Worm (Caenorhabditis elegans): Measurements from ENCODE around the gene unc-34.

The unc-34 gene

ce11 chrV:982281-982756 lies at the start of gene unc-34, which contains the start of gene Y50D4C.12:
Gene unc-34, plus strand, starts transcription at chrV:982706.
Gene Y50D4C.12, plus strand, starts transcription at chrV:982581.
- TF ChIP-seq tra-4 (tag; optimal IDR thresholded peaks at IDR 0.05) (no peak), scrt-1 (GFP tag; IDR thresholded peaks at IDR 0.05) (no peak)

- TF ChIP-seq hmbx-1 (tag; optimal IDR thresholded peaks at IDR 0.05) = no peak
- no peak for TF ChIP-seq tbx-37 (GFP tag; conservative IDR thresholded peaks at IDR 0.05)
- TF ChIP-seq F13C5.2 (tag; optimal IDR thresholded peaks at IDR 0.05) = no peak
- no peak for TF ChIP-seq sea-1 (GFP tag; conservative IDR thresholded peaks at IDR 0.05)
- TF ChIP-seq ets-7 (tag; optimal IDR thresholded peaks at IDR 0.05) = no peak
- TF ChIP-seq ceh-36 (tag; optimal IDR thresholded peaks at IDR 0.05) = no peak
- TF ChIP-seq tbx-11 (GFP tag; IDR thresholded peaks at IDR 0.05) = no peak
- no peak for TF ChIP-seq pes-1 (GFP tag; IDR thresholded peaks at IDR 0.05)
- TF ChIP-seq aly-1 (tag; optimal IDR thresholded peaks at IDR 0.05) = no peak
- no peak for TF ChIP-seq scrt-1 (GFP tag; IDR thresholded peaks at IDR 0.05)
- no peak for TF ChIP-seq hmg-4 (GFP tag; optimal IDR thresholded peaks at IDR 0.05)
- no peak for TF ChIP-seq tra-4 (tag; optimal IDR thresholded peaks at IDR 0.05)
- TF ChIP-seq ama-1 (optimal IDR thresholded peaks at IDR 0.05) = no peak
- TF ChIP-seq hnd-1 (tag; optimal IDR thresholded peaks at IDR 0.05) = no peak
- no peak for TF ChIP-seq ceh-13 (GFP tag; optimal IDR thresholded peaks at IDR 0.05)
Observed at ce11 chrV:939341-939740, 43.2 kb upstream of the unc-34 start.

- TF ChIP-seq B0310.2 (tag; optimal IDR thresholded peaks at IDR 0.05) (no peak), tbx-11 (GFP tag; IDR thresholded peaks at IDR 0.05) (no peak), ets-7 (tag; optimal IDR thresholded peaks at IDR 0.05) (no peak), tbx-37 (GFP tag; conservative IDR thresholded peaks at IDR 0.05) (no peak), scrt-1 (GFP tag; IDR thresholded peaks at IDR 0.05) (no peak), ama-1 (optimal IDR thresholded peaks at IDR 0.05) (no peak), ceh-13 (GFP tag; optimal IDR thresholded peaks at IDR 0.05) (no peak), pes-1 (GFP tag; IDR thresholded peaks at IDR 0.05) (no peak), ceh-36 (tag; optimal IDR thresholded peaks at IDR 0.05) (no peak), hmg-4 (GFP tag; optimal IDR thresholded peaks at IDR 0.05) (no peak), hnd-1 (tag; optimal IDR thresholded peaks at IDR 0.05) (no peak), hmbx-1 (tag; optimal IDR thresholded peaks at IDR 0.05) (no peak), tra-4 (tag; optimal IDR thresholded peaks at IDR 0.05) (no peak), aly-1 (tag; optimal IDR thresholded peaks at IDR 0.05) (no peak), flt-1 (GFP tag; IDR thresholded peaks at IDR 0.05) (no peak), F13C5.2 (tag; optimal IDR thresholded peaks at IDR 0.05) (no peak), sea-1 (GFP tag; conservative IDR thresholded peaks at IDR 0.05) (no peak)
Observed at ce11 chrV:942556-942955, 40.0 kb upstream of the unc-34 start.

ce11 chrV:945144-945543 lies 37.4 kb upstream of the unc-34 start, which contains the start of gene Y50D4C.3:
Gene Y50D4C.3, minus strand, starts transcription at chrV:945244.
- TF ChIP-seq sea-1 (GFP tag; conservative IDR thresholded peaks at IDR 0.05) (no peak), F13C5.2 (tag; optimal IDR thresholded peaks at IDR 0.05) (no peak), tbx-37 (GFP tag; conservative IDR thresholded peaks at IDR 0.05) (no peak), pes-1 (GFP tag; IDR thresholded peaks at IDR 0.05) (no peak), hmg-4 (GFP tag; optimal IDR thresholded peaks at IDR 0.05) (no peak), aly-1 (tag; optimal IDR thresholded peaks at IDR 0.05) (no peak), ceh-36 (tag; optimal IDR thresholded peaks at IDR 0.05) (no peak), ama-1 (optimal IDR thresholded peaks at IDR 0.05) (no peak), hmbx-1 (tag; optimal IDR thresholded peaks at IDR 0.05) (no peak), B0310.2 (tag; optimal IDR thresholded peaks at IDR 0.05) (no peak), tbx-11 (GFP tag; IDR thresholded peaks at IDR 0.05) (no peak), ceh-13 (GFP tag; optimal IDR thresholded peaks at IDR 0.05) (no peak), tra-4 (tag; optimal IDR thresholded peaks at IDR 0.05) (no peak), hnd-1 (tag; optimal IDR thresholded peaks at IDR 0.05) (no peak), scrt-1 (GFP tag; IDR thresholded peaks at IDR 0.05) (no peak), flt-1 (GFP tag; IDR thresholded peaks at IDR 0.05) (no peak), ets-7 (tag; optimal IDR thresholded peaks at IDR 0.05) (no peak)

- TF ChIP-seq ceh-36 (tag; optimal IDR thresholded peaks at IDR 0.05) = no peak
- TF ChIP-seq hmg-4 (GFP tag; optimal IDR thresholded peaks at IDR 0.05) = no peak
- TF ChIP-seq tra-4 (tag; optimal IDR thresholded peaks at IDR 0.05) = no peak
- no peak for TF ChIP-seq sea-1 (GFP tag; conservative IDR thresholded peaks at IDR 0.05)
- no peak for TF ChIP-seq ceh-13 (GFP tag; optimal IDR thresholded peaks at IDR 0.05)
- no peak for TF ChIP-seq tbx-37 (GFP tag; conservative IDR thresholded peaks at IDR 0.05)
- TF ChIP-seq ama-1 (optimal IDR thresholded peaks at IDR 0.05) = no peak
- TF ChIP-seq pes-1 (GFP tag; IDR thresholded peaks at IDR 0.05) = no peak
- no peak for TF ChIP-seq B0310.2 (tag; optimal IDR thresholded peaks at IDR 0.05)
- no peak for TF ChIP-seq hmbx-1 (tag; optimal IDR thresholded peaks at IDR 0.05)
Observed at ce11 chrV:945828-946227, 36.7 kb upstream of the unc-34 start.

ce11 chrV:949084-949483 lies 33.4 kb upstream of the unc-34 start:
- no peak for TF ChIP-seq ets-7 (tag; optimal IDR thresholded peaks at IDR 0.05)
- TF ChIP-seq B0310.2 (tag; optimal IDR thresholded peaks at IDR 0.05) = no peak
- no peak for TF ChIP-seq flt-1 (GFP tag; IDR thresholded peaks at IDR 0.05)
- TF ChIP-seq tbx-11 (GFP tag; IDR thresholded peaks at IDR 0.05) = no peak
- TF ChIP-seq aly-1 (tag; optimal IDR thresholded peaks at IDR 0.05) = no peak
- TF ChIP-seq sea-1 (GFP tag; conservative IDR thresholded peaks at IDR 0.05) = no peak

- no peak for TF ChIP-seq hmg-4 (GFP tag; optimal IDR thresholded peaks at IDR 0.05)
- TF ChIP-seq hnd-1 (tag; optimal IDR thresholded peaks at IDR 0.05) = no peak
- no peak for TF ChIP-seq ama-1 (optimal IDR thresholded peaks at IDR 0.05)
- TF ChIP-seq flt-1 (GFP tag; IDR thresholded peaks at IDR 0.05) = no peak
- TF ChIP-seq sea-1 (GFP tag; conservative IDR thresholded peaks at IDR 0.05) = no peak
- TF ChIP-seq pes-1 (GFP tag; IDR thresholded peaks at IDR 0.05) = no peak
- TF ChIP-seq scrt-1 (GFP tag; IDR thresholded peaks at IDR 0.05) = no peak
- TF ChIP-seq ets-7 (tag; optimal IDR thresholded peaks at IDR 0.05) = no peak
- no peak for TF ChIP-seq ceh-36 (tag; optimal IDR thresholded peaks at IDR 0.05)
Observed at ce11 chrV:949760-950159, 32.7 kb upstream of the unc-34 start, which contains the start of gene Y50D4C.6. Gene Y50D4C.6, minus strand, starts transcription at chrV:949860.

All from whole organism, early embryonic.